Fruit fly (Drosophila melanogaster) whole organism, wandering third instar larva: ENCODE results near the gene Mitf.

Source experiments
- Abd-B ChIP-seq: fragments of >200 bp; optimal IDR thresholded peaks from 2 replicates; lab custom pipeline; 2017; ENCODE audit warnings: missing biosample characterization, missing genetic modification characterization
- CG32264 ChIP-seq: fragments of 200-800 bp; sonication (Bioruptor generic); optimal IDR thresholded peaks from 2 replicates; lab custom pipeline; 2016; ENCODE audit warnings: missing biosample characterization, missing genetic modification characterization
- CG9705 ChIP-seq: fragments of 200-800 bp; sonication (Bioruptor generic); optimal IDR thresholded peaks from 2 replicates; lab custom pipeline; 2018; ENCODE audit warnings: missing biosample characterization, mild to moderate bottlenecking, missing genetic modification characterization
- CrebA ChIP-seq: fragments of 200-800 bp; sonication (Bioruptor generic); optimal IDR thresholded peaks from 2 replicates; lab custom pipeline; 2016; ENCODE audit warnings: missing biosample characterization, mild to moderate bottlenecking, missing genetic modification characterization, borderline replicate concordance
- Dfd ChIP-seq: fragments of >200 bp; optimal IDR thresholded peaks from 2 replicates; lab custom pipeline; 2017; ENCODE audit warnings: missing biosample characterization, missing genetic modification characterization
- Dif ChIP-seq: fragments of 200-275, 200-300 bp; sonication (Bioruptor generic); optimal IDR thresholded peaks from 2 replicates; lab custom pipeline; 2018; ENCODE audit warnings: missing biosample characterization, missing genetic modification characterization; ENCODE audit not compliant: partially characterized antibody
- Hnf4 ChIP-seq: fragments of 200-800 bp; sonication (Bioruptor generic); optimal IDR thresholded peaks from 2 replicates; lab custom pipeline; 2016; ENCODE audit warnings: missing biosample characterization, mild to moderate bottlenecking, missing genetic modification characterization
- Hr83 ChIP-seq: fragments of 200-300 bp; sonication (Bioruptor generic); optimal IDR thresholded peaks from 2 replicates; lab custom pipeline; 2016; ENCODE audit warnings: missing biosample characterization, mild to moderate bottlenecking, missing genetic modification characterization, moderate library complexity; ENCODE audit not compliant: poor library complexity, severe bottlenecking
- Jra ChIP-seq: sonication (Bioruptor generic); optimal IDR thresholded peaks from 2 replicates; lab custom pipeline; 2016; ENCODE audit warnings: missing biosample characterization, missing genetic modification characterization
- Myc ChIP-seq: fragments of >200 bp; optimal IDR thresholded peaks from 2 replicates; lab custom pipeline; 2017
- N ChIP-seq: fragments of >200 bp; optimal IDR thresholded peaks from 2 replicates; lab custom pipeline; 2018; ENCODE audit warnings: missing biosample characterization, missing external identifiers, missing genetic modification characterization
- OdsH ChIP-seq: fragments of 200-800 bp; sonication (Bioruptor generic); optimal IDR thresholded peaks from 2 replicates; lab custom pipeline; 2016; ENCODE audit warnings: missing biosample characterization, mild to moderate bottlenecking, missing genetic modification characterization
- Rel ChIP-seq, 2 experiments: fragments of 200-800 bp; sonication (Bioruptor generic) in 1 of 2; optimal IDR thresholded peaks; 2 replicates in 1 of 2; 3 replicates in 1 of 2; lab custom pipeline; 2016 to 2019; ENCODE audit warnings: mild to moderate bottlenecking in 2 of 2, missing biosample characterization in 2 of 2, missing genetic modification characterization in 2 of 2, moderate library complexity in 1 of 2
- Sp1 ChIP-seq: fragments of 200-800 bp; sonication (Bioruptor generic); optimal IDR thresholded peaks from 3 replicates; lab custom pipeline; 2019; ENCODE audit warnings: missing biosample characterization, mild to moderate bottlenecking, missing genetic modification characterization, moderate library complexity
- Vsx2 ChIP-seq: fragments of 200-300, 225-300 bp; sonication (Bioruptor generic); optimal IDR thresholded peaks from 2 replicates; lab custom pipeline; 2018; ENCODE audit warnings: missing biosample characterization, missing genetic modification characterization; ENCODE audit not compliant: partially characterized antibody
- br ChIP-seq: fragments of 200-800 bp; sonication (Bioruptor generic); optimal IDR thresholded peaks from 2 replicates; lab custom pipeline; 2016; ENCODE audit warnings: missing biosample characterization, missing genetic modification characterization
- brk ChIP-seq: fragments of 200-800 bp; sonication (Bioruptor generic); optimal IDR thresholded peaks from 2 replicates; lab custom pipeline; 2016; ENCODE audit warnings: missing biosample characterization, mild to moderate bottlenecking, missing genetic modification characterization
- dl ChIP-seq, 2 experiments: fragments of 175-275, 200-275 bp in 1 of 2; fragments of 200-275 bp in 1 of 2; sonication (Bioruptor generic); optimal IDR thresholded peaks; lab custom pipeline; 2018; ENCODE audit warnings: mild to moderate bottlenecking in 2 of 2, missing biosample characterization in 2 of 2, missing genetic modification characterization in 2 of 2, moderate library complexity in 2 of 2; ENCODE audit not compliant: partially characterized antibody in 2 of 2, insufficient read depth in 1 of 2
- dsf ChIP-seq: sonication (Bioruptor generic); optimal IDR thresholded peaks from 2 replicates; lab custom pipeline; 2016; ENCODE audit warnings: missing biosample characterization, missing genetic modification characterization, borderline replicate concordance
- ey ChIP-seq: fragments of 200-800 bp; sonication (Bioruptor generic); optimal IDR thresholded peaks from 2 replicates; lab custom pipeline; 2016; ENCODE audit warnings: missing biosample characterization, missing genetic modification characterization
- foxo ChIP-seq, 2 experiments: fragments of 200-800 bp; sonication (Bioruptor generic); optimal IDR thresholded peaks; 2 replicates in 1 of 2; 3 replicates in 1 of 2; lab custom pipeline; 2016 to 2017; ENCODE audit warnings: missing biosample characterization in 2 of 2, missing genetic modification characterization in 2 of 2
- fru ChIP-seq: fragments of 200-800 bp; sonication (Bioruptor generic); optimal IDR thresholded peaks from 3 replicates; lab custom pipeline; 2016; ENCODE audit warnings: missing biosample characterization, mild to moderate bottlenecking, missing genetic modification characterization
- jim ChIP-seq: fragments of 175-275, 200-325 bp; sonication (Bioruptor generic); optimal IDR thresholded peaks from 2 replicates; lab custom pipeline; 2016; ENCODE audit warnings: missing biosample characterization, mild to moderate bottlenecking, missing genetic modification characterization
- lola ChIP-seq: fragments of >200 bp; optimal IDR thresholded peaks from 2 replicates; lab custom pipeline; 2017; ENCODE audit warnings: missing biosample characterization, missing genetic modification characterization
- pan ChIP-seq: fragments of >200 bp; optimal IDR thresholded peaks from 2 replicates; lab custom pipeline; 2017
- psq ChIP-seq: fragments of 200-800 bp; sonication (Bioruptor generic); optimal IDR thresholded peaks from 3 replicates; lab custom pipeline; 2017; ENCODE audit warnings: missing biosample characterization, mild to moderate bottlenecking, missing genetic modification characterization, moderate library complexity
- rgr ChIP-seq: fragments of 200-800 bp; sonication (Bioruptor generic); optimal IDR thresholded peaks from 3 replicates; lab custom pipeline; 2016; ENCODE audit warnings: missing biosample characterization, mild to moderate bottlenecking, missing genetic modification characterization
- sv ChIP-seq: fragments of 200-800 bp; sonication (Bioruptor generic); optimal IDR thresholded peaks from 3 replicates; lab custom pipeline; 2016; ENCODE audit warnings: missing biosample characterization, missing genetic modification characterization
- tai ChIP-seq: sonication (Bioruptor generic); optimal IDR thresholded peaks from 2 replicates; lab custom pipeline; 2016; ENCODE audit warnings: missing biosample characterization, missing genetic modification characterization
- usp ChIP-seq: fragments of >200 bp; optimal IDR thresholded peaks from 2 replicates; lab custom pipeline; 2017; ENCODE audit warnings: missing biosample characterization, missing genetic modification characterization
- woc ChIP-seq: sonication (Bioruptor generic); optimal IDR thresholded peaks from 2 replicates; lab custom pipeline; 2016; ENCODE audit warnings: missing biosample characterization, mild to moderate bottlenecking, missing genetic modification characterization

Gene Mitf

dm6 chr4:1182809-1183208 lies 15.8 kb upstream of the Mitf start:
- TF ChIP-seq tai, result no peak
- no peak for TF ChIP-seq Abd-B
- no peak for TF ChIP-seq dsf

DNA sequence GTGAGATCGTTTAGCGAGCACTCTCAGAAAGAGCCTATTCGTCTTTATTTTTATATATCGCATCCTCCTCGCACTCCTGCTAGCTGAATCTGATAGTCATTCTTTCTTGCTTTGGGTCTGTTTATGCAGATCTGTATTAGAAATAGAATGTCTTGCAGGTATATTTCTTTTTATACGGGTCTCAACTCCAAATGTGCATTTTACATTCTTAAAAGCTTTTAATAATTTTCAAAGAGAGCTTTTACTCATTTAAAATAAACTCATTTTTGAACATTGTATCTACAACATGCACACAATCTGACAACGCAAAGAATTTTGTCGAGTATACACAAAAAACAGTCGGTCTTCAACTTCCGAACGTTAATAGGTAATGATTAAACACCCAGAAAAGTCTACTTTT lies 13.2 kb upstream of the Mitf start, which contains the start of gene CG33521:
TSS of gene CG33521 (plus strand) at position 301 of the 400 bp plus-strand sequence.
- TF ChIP-seq Dif (no peak), Hr83 (no peak), lola (GFP tag; lab: Kevin White, UChicago) (no peak), N (GFP tag; lab: Kevin White, UChicago) (no peak), jim (GFP tag; lab: Kevin White, UChicago) (no peak), Sp1 (no peak)
- TF ChIP-seq, all 38 proteins: peak for 0

DNA sequence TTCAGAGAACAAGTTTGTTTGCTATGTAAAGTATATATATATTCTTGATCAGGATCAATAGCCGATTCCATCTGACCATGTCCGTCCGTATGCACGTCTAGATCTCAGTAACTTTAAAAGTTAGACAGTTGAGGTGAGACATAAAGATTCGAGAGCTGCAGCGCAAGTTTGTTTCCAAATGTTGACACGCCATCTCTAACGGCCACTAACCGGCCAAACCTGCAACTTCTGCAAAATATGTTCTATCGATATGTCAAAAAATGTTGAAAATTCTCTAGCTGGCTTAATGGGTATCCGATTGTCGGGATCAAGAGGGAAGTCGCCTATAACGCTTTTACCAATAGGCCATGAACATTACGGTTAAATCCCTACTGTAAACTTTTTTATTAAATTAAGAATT lies 11.8 kb upstream of the Mitf start:
- TF ChIP-seq pan (no peak), usp (no peak), Vsx2 (no peak)

dm6 chr4:1191630-1192029 lies 7.0 kb upstream of the Mitf start:
- TF ChIP-seq Abd-B (no peak), psq (no peak), Jra (GFP tag; lab: Kevin White, UChicago) (no peak), dl (GFP tag; optimal IDR thresholded peaks at IDR 0.05; lab: Kevin White, UChicago; ENCODE audit: insufficient read depth in 1 of 2, partially characterized antibody in 2 of 2) (no peak), Dfd (GFP tag; lab: Kevin White, UChicago) (no peak), Myc (lab: Kevin White, UChicago) (no peak), woc (GFP tag; lab: Kevin White, UChicago) (no peak), CG9705 (GFP tag; lab: Kevin White, UChicago) (no peak), CG32264 (no peak), sv (GFP tag; lab: Kevin White, UChicago) (no peak), pan (no peak), fru (GFP tag; lab: Kevin White, UChicago) (no peak)

dm6 chr4:1196653-1197161 lies 1.9 kb upstream of the Mitf start, which contains the start of gene PIP4K:
Gene PIP4K, minus strand, starts transcription at chr4:1196848.
- TF ChIP-seq tai (no peak), woc (GFP tag; lab: Kevin White, UChicago) (peak; percentile 33), OdsH (GFP tag; lab: Kevin White, UChicago) (no peak), N (GFP tag; lab: Kevin White, UChicago) (peak; percentile 58), Hnf4 (peak; percentile 2), Myc (lab: Kevin White, UChicago) (peak; percentile 48)

DNA sequence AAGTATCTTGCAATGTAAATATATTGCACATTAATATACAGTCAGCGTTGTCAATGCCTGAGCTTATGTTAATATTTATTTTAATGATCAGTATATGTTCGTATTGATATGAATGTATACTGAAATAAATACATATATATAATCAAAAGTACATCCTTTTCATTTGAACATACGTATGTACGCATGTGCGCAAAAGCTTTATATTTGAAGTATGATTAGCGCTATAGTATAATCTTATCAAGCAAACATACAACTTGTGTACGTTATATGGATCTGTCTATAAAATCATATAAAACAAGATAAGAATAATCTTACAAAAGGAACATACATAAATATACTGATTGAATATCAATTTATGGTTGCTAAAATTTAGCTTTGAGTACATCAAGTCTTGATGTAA lies 526 bp downstream of the Mitf start:
- TF ChIP-seq foxo (GFP tag; optimal IDR thresholded peaks at IDR 0.05; lab: Kevin White, UChicago) (no peak), CrebA (GFP tag; lab: Kevin White, UChicago) (peak; percentile 55), Sp1 (peak; percentile 40), Hnf4 (peak; percentile 11), br (GFP tag; lab: Kevin White, UChicago) (no peak)

- no peak for TF ChIP-seq Abd-B
- peak; percentile 76 for TF ChIP-seq lola (GFP tag; lab: Kevin White, UChicago)
- TF ChIP-seq Hnf4, result peak; percentile 5
- peak; percentile 45 for TF ChIP-seq tai
- no peak for TF ChIP-seq usp
- TF ChIP-seq ey (GFP tag; lab: Kevin White, UChicago), result no peak
- no peak for TF ChIP-seq rgr (GFP tag; lab: Kevin White, UChicago)
- TF ChIP-seq Myc (lab: Kevin White, UChicago), result no peak
- no peak for TF ChIP-seq foxo (GFP tag; optimal IDR thresholded peaks at IDR 0.05; lab: Kevin White, UChicago)
- no peak for TF ChIP-seq Jra (GFP tag; lab: Kevin White, UChicago)
- TF ChIP-seq brk (GFP tag; lab: Kevin White, UChicago), result no peak
- TF ChIP-seq dsf, result no peak
- no peak for TF ChIP-seq Dfd (GFP tag; lab: Kevin White, UChicago)
- no peak for TF ChIP-seq Rel (GFP tag; optimal IDR thresholded peaks at IDR 0.05; lab: Kevin White, UChicago)
- TF ChIP-seq Rel (tag; optimal IDR thresholded peaks at IDR 0.05; lab: Kevin White, UChicago), result no peak
- peak; percentile 9 for TF ChIP-seq CG9705 (GFP tag; lab: Kevin White, UChicago)
- TF ChIP-seq N (GFP tag; lab: Kevin White, UChicago), result peak; percentile 15
Observed at dm6 chr4:1218723-1219398, 20.2 kb downstream of the Mitf start.
